Fruit fly (Drosophila melanogaster): ENCODE data around the gene CG14770.

- TF ChIP-seq pan (optimal IDR thresholded peaks at IDR 0.05) (no peak), sage (GFP tag; optimal IDR thresholded peaks at IDR 0.05) (no peak), h (GFP tag; optimal IDR thresholded peaks at IDR 0.05) (no peak), jim (GFP tag; optimal IDR thresholded peaks at IDR 0.05) (no peak), psq (GFP tag; optimal IDR thresholded peaks at IDR 0.05) (no peak), Abd-B (GFP tag; optimal IDR thresholded peaks at IDR 0.05) (no peak), N (GFP tag; optimal IDR thresholded peaks at IDR 0.05) (no peak), sv (GFP tag; optimal IDR thresholded peaks at IDR 0.05) (no peak), usp (GFP tag; optimal IDR thresholded peaks at IDR 0.05) (no peak), ey (GFP tag; optimal IDR thresholded peaks at IDR 0.05) (no peak), lola (GFP tag; optimal IDR thresholded peaks at IDR 0.05) (no peak), OdsH (GFP tag; optimal IDR thresholded peaks at IDR 0.05) (no peak), CG9705 (GFP tag; optimal IDR thresholded peaks at IDR 0.05) (no peak), Dfd (GFP tag; optimal IDR thresholded peaks at IDR 0.05) (no peak)
Observed at dm6 chrX:1384232-1384631, 15.2 kb downstream of the CG14770 start.
